Worm (Caenorhabditis elegans) whole organism, young adult: ENCODE results near the gene mrp-2.

Experiments
- lsy-27 ChIP-seq: sonication (generic microtip); optimal IDR thresholded peaks from 2 replicates; lab custom pipeline; 2017; ENCODE audit warnings: missing genetic modification characterization, mild to moderate bottlenecking, missing compliant biosample characterization, antibody characterized with exemption, missing genotype, borderline replicate concordance; ENCODE audit not compliant: insufficient read depth
- pha-4 ChIP-seq: fragments of 150-350 bp; sonication (generic microtip); optimal IDR thresholded peaks from 2 replicates; lab custom pipeline; 2014; ENCODE audit warnings: missing biosample characterization, missing genetic modification reagents, missing genetic modification characterization
- unc-62 ChIP-seq: fragments of 150-350 bp; optimal IDR thresholded peaks from 2 replicates; lab custom pipeline; 2014; ENCODE audit warnings: missing biosample characterization, missing genetic modification reagents, missing genetic modification characterization

DNA sequence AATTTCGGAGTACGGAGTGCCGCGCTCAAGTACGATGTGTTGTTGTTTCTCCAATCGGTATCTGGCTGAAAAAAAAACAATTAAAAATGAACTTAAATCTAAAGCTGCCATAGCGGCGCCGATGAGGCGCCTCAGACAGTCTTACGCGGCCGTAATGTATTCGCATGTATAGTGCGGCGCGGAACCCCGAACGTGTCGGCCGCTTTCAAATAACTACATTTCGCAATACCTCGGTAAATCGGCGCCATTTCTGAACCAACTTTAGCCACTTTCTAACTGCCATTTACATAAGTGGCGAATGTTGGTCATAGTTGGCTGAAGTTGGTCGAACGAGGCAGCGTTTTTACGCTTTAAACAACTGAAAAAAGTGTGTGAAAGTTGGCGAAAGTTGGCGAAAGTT lies 40.3 kb upstream of the mrp-2 start:
- TF ChIP-seq pha-4 (no peak), lsy-27 (tag; lab: Kevin White, UChicago) (no peak), unc-62 (no peak)
